Worm (Caenorhabditis elegans) whole organism, mixed stage, embryonic: Measurements from ENCODE around the gene nep-10.

Source experiments
- M03D4.4 ChIP-seq: sonication (generic microtip); optimal IDR thresholded peaks from 2 replicates; lab custom pipeline; 2017; ENCODE audit warnings: mild to moderate bottlenecking, missing genetic modification characterization, missing compliant biosample characterization
- bed-3 ChIP-seq: fragments of 200-800 bp; sonication (Bioruptor generic); optimal IDR thresholded peaks from 3 replicates; lab custom pipeline; 2018; ENCODE audit warnings: mild to moderate bottlenecking, missing genetic modification characterization, moderate library complexity, missing compliant biosample characterization
- blmp-1 ChIP-seq: fragments of 150-350 bp; optimal IDR thresholded peaks from 2 replicates; lab custom pipeline; 2014; ENCODE audit warnings: missing biosample characterization, missing genetic modification characterization
- ceh-39 ChIP-seq: fragments of 150-350 bp; optimal IDR thresholded peaks from 2 replicates; lab custom pipeline; 2014; ENCODE audit warnings: missing biosample characterization, missing genetic modification characterization
- ceh-43 ChIP-seq: fragments of 200-800 bp; sonication (Bioruptor generic); optimal IDR thresholded peaks from 2 replicates; lab custom pipeline; 2018; ENCODE audit warnings: mild to moderate bottlenecking, missing genetic modification characterization, moderate library complexity, missing compliant biosample characterization
- ceh-83 ChIP-seq: fragments of 200-800 bp; sonication (Bioruptor generic); optimal IDR thresholded peaks from 2 replicates; lab custom pipeline; 2018; ENCODE audit warnings: mild to moderate bottlenecking, missing genetic modification characterization, missing compliant biosample characterization
- ces-1 ChIP-seq: fragments of 150-350 bp; optimal IDR thresholded peaks from 2 replicates; lab custom pipeline; 2014; ENCODE audit warnings: missing biosample characterization, missing genetic modification reagents, missing genetic modification characterization
- cnd-1 ChIP-seq: fragments of 200-800 bp; sonication (Bioruptor generic); optimal IDR thresholded peaks from 2 replicates; lab custom pipeline; 2018; ENCODE audit warnings: mild to moderate bottlenecking, missing genetic modification characterization, missing compliant biosample characterization
- drap-1 ChIP-seq: fragments of 200-800 bp; sonication (Bioruptor generic); optimal IDR thresholded peaks from 3 replicates; lab custom pipeline; 2018; ENCODE audit warnings: mild to moderate bottlenecking, missing genetic modification characterization, missing compliant biosample characterization
- elt-1 ChIP-seq: sonication (generic microtip); optimal IDR thresholded peaks from 2 replicates; lab custom pipeline; 2017; ENCODE audit warnings: missing genetic modification characterization, mild to moderate bottlenecking, missing compliant biosample characterization, antibody characterized with exemption, moderate library complexity, borderline replicate concordance; ENCODE audit not compliant: insufficient read depth
- elt-3 ChIP-seq: fragments of 150-350 bp; optimal IDR thresholded peaks from 2 replicates; lab custom pipeline; 2014; ENCODE audit warnings: missing biosample characterization, missing genetic modification characterization
- flh-1 ChIP-seq: fragments of 200-800 bp; sonication (Bioruptor generic); optimal IDR thresholded peaks from 2 replicates; lab custom pipeline; 2018; ENCODE audit warnings: mild to moderate bottlenecking, missing genetic modification characterization, moderate library complexity, missing compliant biosample characterization
- ham-2 ChIP-seq: fragments of 200-800 bp; sonication (Bioruptor generic); optimal IDR thresholded peaks from 2 replicates; lab custom pipeline; 2018; ENCODE audit warnings: mild to moderate bottlenecking, missing genetic modification characterization, missing compliant biosample characterization
- hlh-1 ChIP-seq: fragments of 150-350 bp; optimal IDR thresholded peaks from 2 replicates; lab custom pipeline; 2014; ENCODE audit warnings: missing biosample characterization, missing genetic modification reagents, missing genetic modification characterization
- lin-13 ChIP-seq: fragments of 150-350 bp; optimal IDR thresholded peaks from 2 replicates; lab custom pipeline; 2014; ENCODE audit warnings: missing biosample characterization, missing genetic modification characterization
- lin-32 ChIP-seq: fragments of 200-800 bp; sonication (Bioruptor generic); optimal IDR thresholded peaks from 2 replicates; lab custom pipeline; 2018; ENCODE audit warnings: mild to moderate bottlenecking, missing genetic modification characterization, missing compliant biosample characterization
- lsy-2 ChIP-seq: fragments of 150-350 bp; optimal IDR thresholded peaks from 2 replicates; lab custom pipeline; 2014; ENCODE audit warnings: missing biosample characterization, missing genetic modification characterization
- mab-5 ChIP-seq: fragments of 150-350 bp; optimal IDR thresholded peaks from 2 replicates; lab custom pipeline; 2014; ENCODE audit warnings: missing biosample characterization, missing genetic modification characterization
- mep-1 ChIP-seq: fragments of 150-350 bp; optimal IDR thresholded peaks from 2 replicates; lab custom pipeline; 2017; ENCODE audit warnings: missing biosample characterization, missing genetic modification reagents, missing genetic modification characterization, inconsistent platforms
- mls-2 ChIP-seq: sonication (generic microtip); optimal IDR thresholded peaks from 2 replicates; lab custom pipeline; 2016; ENCODE audit warnings: mild to moderate bottlenecking, missing genetic modification characterization, moderate library complexity, missing compliant biosample characterization
- nhr-12 ChIP-seq: fragments of 150-350 bp; optimal IDR thresholded peaks from 2 replicates; lab custom pipeline; 2014; ENCODE audit warnings: missing biosample characterization, missing genetic modification characterization
- nhr-2 ChIP-seq: fragments of 150-350 bp; optimal IDR thresholded peaks from 2 replicates; lab custom pipeline; 2014; ENCODE audit warnings: missing biosample characterization, missing genetic modification characterization
- nhr-237 ChIP-seq: fragments of 150-350 bp; optimal IDR thresholded peaks from 2 replicates; lab custom pipeline; 2014; ENCODE audit warnings: missing biosample characterization, missing genetic modification characterization
- nhr-28 ChIP-seq: fragments of 150-350 bp; optimal IDR thresholded peaks from 2 replicates; lab custom pipeline; 2014; ENCODE audit warnings: missing biosample characterization, missing genetic modification characterization
- nhr-76 ChIP-seq: sonication (generic microtip); optimal IDR thresholded peaks from 2 replicates; lab custom pipeline; 2017; ENCODE audit warnings: missing biosample characterization, missing genetic modification characterization
- pha-4 ChIP-seq: fragments of 150-350 bp; optimal IDR thresholded peaks from 2 replicates; lab custom pipeline; 2018; ENCODE audit warnings: missing biosample characterization, missing genetic modification reagents, missing genetic modification characterization
- sem-2 ChIP-seq: fragments of 200-800 bp; sonication (Bioruptor generic); optimal IDR thresholded peaks from 2 replicates; lab custom pipeline; 2018; ENCODE audit warnings: mild to moderate bottlenecking, missing genetic modification characterization, missing compliant biosample characterization
- sptf-1 ChIP-seq: sonication (generic microtip); optimal IDR thresholded peaks from 2 replicates; lab custom pipeline; 2017; ENCODE audit warnings: mild to moderate bottlenecking, missing genetic modification characterization, moderate library complexity, missing compliant biosample characterization
- tbx-8 ChIP-seq: fragments of 200-800 bp; sonication (Bioruptor generic); optimal IDR thresholded peaks from 2 replicates; lab custom pipeline; 2018; ENCODE audit warnings: mild to moderate bottlenecking, missing genetic modification characterization, moderate library complexity, missing compliant biosample characterization
- unc-120 ChIP-seq: sonication (generic microtip); optimal IDR thresholded peaks from 2 replicates; lab custom pipeline; 2017; ENCODE audit warnings: missing genetic modification characterization, missing compliant biosample characterization; ENCODE audit not compliant: poor library complexity, severe bottlenecking
- unc-39 ChIP-seq: fragments of 150-350 bp; optimal IDR thresholded peaks from 2 replicates; lab custom pipeline; 2014; ENCODE audit warnings: missing biosample characterization, missing genetic modification characterization
- unc-62 ChIP-seq: fragments of 150-350 bp; optimal IDR thresholded peaks from 2 replicates; lab custom pipeline; 2014; ENCODE audit warnings: missing biosample characterization, missing genetic modification reagents, missing genetic modification characterization
- zip-8 ChIP-seq: fragments of 150-350 bp; optimal IDR thresholded peaks from 2 replicates; lab custom pipeline; 2014; ENCODE audit warnings: missing biosample characterization, missing genetic modification characterization
- ztf-11 ChIP-seq: fragments of 150-350 bp; optimal IDR thresholded peaks from 2 replicates; lab custom pipeline; 2014; ENCODE audit warnings: missing biosample characterization, missing genetic modification characterization

The nep-10 gene

DNA sequence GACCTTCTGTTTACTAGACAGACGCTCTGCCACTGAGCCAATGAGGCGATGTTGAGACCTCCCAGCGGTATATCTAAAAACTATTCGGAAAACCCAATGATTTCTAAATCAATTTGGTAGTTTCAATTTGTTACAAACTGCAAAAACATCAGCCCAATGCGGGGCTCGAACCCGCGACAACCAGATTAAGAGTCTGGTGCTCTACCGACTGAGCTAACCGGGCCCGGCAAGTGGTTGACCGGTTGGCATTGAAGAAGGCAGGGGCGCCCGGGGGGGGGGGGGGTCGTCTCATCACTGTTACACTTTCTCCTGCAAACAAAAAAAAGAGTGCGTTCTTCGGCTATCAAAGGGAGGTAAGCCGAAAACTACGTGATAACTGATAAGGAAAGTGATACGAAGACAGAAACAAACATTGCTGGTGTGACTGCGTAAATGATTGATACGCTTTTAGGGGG lies 36.5 kb upstream of the nep-10 start:
- no peak for TF ChIP-seq ces-1 (GFP tag; lab: Kevin White, UChicago)
- TF ChIP-seq mab-5 (tag; lab: Kevin White, UChicago) = no peak
- TF ChIP-seq lin-32 = peak; percentile 65
- no peak for TF ChIP-seq lin-13 (tag; lab: Kevin White, UChicago)
- TF ChIP-seq ztf-11 (tag; lab: Kevin White, UChicago) = no peak
- peak; percentile 71 for TF ChIP-seq sptf-1
- TF ChIP-seq drap-1 = peak; percentile 68
- TF ChIP-seq M03D4.4 = peak; percentile 76
- TF ChIP-seq zip-8 (tag; lab: Kevin White, UChicago) = no peak
- TF ChIP-seq flh-1 (GFP tag; lab: Kevin White, UChicago) = peak; percentile 24
- no peak for TF ChIP-seq hlh-1
- TF ChIP-seq ceh-43 = no peak
- TF ChIP-seq ham-2 = peak; percentile 68
- TF ChIP-seq mls-2 = peak; percentile 64
- no peak for TF ChIP-seq mep-1 (tag; lab: Kevin White, UChicago)
- TF ChIP-seq nhr-28 = no peak
- peak; percentile 55 for TF ChIP-seq sem-2 (GFP tag; lab: Kevin White, UChicago)
- no peak for TF ChIP-seq elt-1 (tag; lab: Kevin White, UChicago)
- TF ChIP-seq bed-3 (GFP tag; lab: Kevin White, UChicago) = peak; percentile 33
- no peak for TF ChIP-seq nhr-12 (tag; lab: Kevin White, UChicago)
- TF ChIP-seq unc-120 = peak; percentile 37
- TF ChIP-seq ceh-83 = peak; percentile 88
- TF ChIP-seq pha-4 (tag; lab: Kevin White, UChicago) = no peak
- TF ChIP-seq cnd-1 (tag; lab: Kevin White, UChicago) = peak; percentile 66
- no peak for TF ChIP-seq unc-39

DNA sequence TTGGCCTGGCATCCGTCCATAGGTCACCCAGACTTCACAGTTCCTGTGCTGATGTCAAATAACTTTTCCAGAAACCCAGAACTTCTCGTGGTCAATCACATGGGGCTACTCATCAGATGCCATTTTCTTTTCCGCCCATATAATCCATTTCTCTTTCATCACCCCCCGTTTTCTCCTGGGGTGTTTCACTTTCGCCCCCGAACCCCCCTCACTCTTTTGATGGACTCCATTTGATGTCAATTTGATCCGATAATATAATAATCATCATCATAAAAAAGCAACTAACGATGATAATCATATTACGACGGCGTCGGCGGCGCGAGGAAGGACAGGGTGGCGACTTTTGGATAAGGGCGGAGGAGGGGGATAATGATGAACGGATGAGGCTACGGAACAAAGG lies 35.5 kb upstream of the nep-10 start:
- TF ChIP-seq blmp-1 (peak; percentile 90), elt-3 (no peak), nhr-28 (no peak), ceh-39 (tag; lab: Kevin White, UChicago) (no peak), nhr-76 (tag; lab: Kevin White, UChicago) (no peak), bed-3 (GFP tag; lab: Kevin White, UChicago) (no peak)

DNA sequence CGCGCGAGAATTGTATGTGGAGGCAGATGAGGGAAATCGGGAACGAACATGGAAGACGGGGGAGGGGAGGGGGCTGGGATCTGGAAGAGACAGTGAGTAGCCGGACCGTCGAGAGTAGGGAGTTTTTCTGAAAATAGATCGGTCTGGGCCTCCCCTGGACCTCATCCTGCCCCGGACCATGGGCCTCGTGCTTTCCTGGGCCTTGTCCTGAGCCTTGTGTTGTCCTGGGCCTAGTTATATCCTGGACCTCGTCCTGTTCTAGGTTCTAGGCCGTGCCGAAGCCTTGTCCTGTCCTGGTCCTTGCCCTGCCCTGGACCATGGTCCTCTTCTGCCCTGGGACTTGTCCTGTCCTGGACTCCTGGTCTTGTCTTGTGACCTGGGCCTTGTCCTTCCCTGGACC lies 34.6 kb upstream of the nep-10 start:
- TF ChIP-seq nhr-237 (tag; lab: Kevin White, UChicago) (no peak), ceh-83 (peak; percentile 33)

DNA sequence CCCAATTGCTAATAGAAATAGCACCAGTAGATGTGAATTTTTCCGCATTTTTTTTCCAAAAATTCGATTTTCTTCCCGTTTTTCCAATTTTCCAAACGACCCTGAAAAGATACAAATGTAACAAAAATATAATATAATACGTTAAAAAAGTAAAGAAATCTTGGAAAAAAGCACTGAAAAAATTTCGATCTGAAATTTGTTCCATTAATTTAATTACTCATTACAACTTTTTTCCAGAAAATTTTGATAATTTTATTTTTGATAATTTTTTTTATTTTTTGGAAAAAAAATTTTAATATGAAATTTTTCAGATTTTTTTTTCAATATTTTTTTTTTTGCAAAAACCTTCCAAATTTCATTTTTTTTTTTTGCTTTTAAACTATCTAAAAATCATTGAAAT lies 33.7 kb upstream of the nep-10 start, which contains the start of gene skpo-2:
Gene skpo-2 (minus strand): TSS at position 101 of the 400 bp plus-strand sequence.
- no peak for TF ChIP-seq zip-8 (tag; lab: Kevin White, UChicago)
- TF ChIP-seq mab-5 (tag; lab: Kevin White, UChicago) = no peak
- TF ChIP-seq unc-62 (GFP tag; lab: Kevin White, UChicago) = no peak
- no peak for TF ChIP-seq unc-39
- no peak for TF ChIP-seq ces-1 (GFP tag; lab: Kevin White, UChicago)
- no peak for TF ChIP-seq mep-1 (tag; lab: Kevin White, UChicago)
- no peak for TF ChIP-seq elt-1 (tag; lab: Kevin White, UChicago)
- no peak for TF ChIP-seq bed-3 (GFP tag; lab: Kevin White, UChicago)
- no peak for TF ChIP-seq drap-1
- no peak for TF ChIP-seq M03D4.4
- no peak for TF ChIP-seq nhr-28
- TF ChIP-seq flh-1 (GFP tag; lab: Kevin White, UChicago) = no peak
- TF ChIP-seq, all 35 proteins: peak for 0

DNA sequence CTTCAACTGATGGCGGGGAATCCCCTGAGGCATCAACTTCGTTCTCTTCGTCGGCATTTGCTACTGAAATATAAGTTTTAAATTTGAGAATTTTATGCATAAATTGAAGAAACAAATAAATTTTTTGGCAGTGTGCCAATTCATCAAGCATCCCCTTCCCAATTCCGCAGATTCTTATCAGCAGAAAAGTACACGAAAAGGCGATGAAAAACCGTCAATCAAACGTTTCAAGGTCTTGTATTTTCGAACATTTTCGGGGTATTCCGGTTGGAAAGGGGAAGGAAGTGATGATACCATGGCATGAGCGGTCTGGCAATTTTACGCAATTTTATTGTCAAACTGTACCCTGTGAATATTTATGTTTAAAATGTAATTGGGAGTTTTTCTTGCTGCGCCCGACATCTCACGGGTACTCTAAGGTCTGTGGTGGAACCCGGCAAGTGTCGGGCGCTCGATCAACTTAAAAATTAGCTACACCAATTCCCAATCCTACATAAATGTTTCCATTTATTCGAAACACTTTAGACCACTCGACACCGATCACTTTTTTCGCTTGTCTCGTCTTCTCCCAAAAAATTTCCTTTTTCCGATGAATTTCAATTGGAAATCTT lies 32.2 kb upstream of the nep-10 start:
- TF ChIP-seq nhr-2 (tag; lab: Kevin White, UChicago) (no peak), unc-39 (no peak), cnd-1 (tag; lab: Kevin White, UChicago) (no peak), bed-3 (GFP tag; lab: Kevin White, UChicago) (no peak), tbx-8 (GFP tag; lab: Kevin White, UChicago) (no peak), ceh-39 (tag; lab: Kevin White, UChicago) (no peak), nhr-12 (tag; lab: Kevin White, UChicago) (no peak), sptf-1 (no peak), zip-8 (tag; lab: Kevin White, UChicago) (no peak), elt-3 (no peak), ztf-11 (tag; lab: Kevin White, UChicago) (no peak), unc-62 (GFP tag; lab: Kevin White, UChicago) (no peak), nhr-76 (tag; lab: Kevin White, UChicago) (no peak), lsy-2 (tag; lab: Kevin White, UChicago) (no peak), elt-1 (tag; lab: Kevin White, UChicago) (no peak)
